Worm (Caenorhabditis elegans) whole organism, L4 larva: ENCODE results near the gene syx-6.

Experiments
- F10B5.3 ChIP-seq: sonication (generic microtip); optimal IDR thresholded peaks from 2 replicates; lab custom pipeline; 2016; ENCODE audit warnings: mild to moderate bottlenecking, missing genetic modification characterization, missing compliant biosample characterization
- F37D6.2 ChIP-seq: sonication (generic microtip); optimal IDR thresholded peaks from 2 replicates; lab custom pipeline; 2016; ENCODE audit warnings: mild to moderate bottlenecking, missing genetic modification characterization, missing compliant biosample characterization
- R02D3.7 ChIP-seq: fragments of 150-350 bp; sonication (generic microtip); optimal IDR thresholded peaks from 3 replicates; lab custom pipeline; 2014; ENCODE audit warnings: missing biosample characterization, missing genetic modification characterization
- T26A8.4 ChIP-seq: fragments of 200-800 bp; sonication (Bioruptor generic); IDR thresholded peaks from 2 replicates; pipeline ENCODE4 v1.3.6; 2022; ENCODE audit warnings: missing genetic modification characterization, missing compliant biosample characterization
- Y105C5A.15 ChIP-seq: fragments of 200-800 bp; sonication (Bioruptor generic); IDR thresholded peaks from 2 replicates; pipeline ENCODE4 v1.3.6; 2022; ENCODE audit warnings: missing genetic modification characterization, missing compliant biosample characterization
- Y5F2A.4 ChIP-seq: fragments of 200-800 bp; sonication (Bioruptor generic); optimal IDR thresholded peaks from 2 replicates; lab custom pipeline; 2018; ENCODE audit warnings: mild to moderate bottlenecking, missing genetic modification characterization, missing compliant biosample characterization
- ZK546.5 ChIP-seq, 2 experiments: sonication (generic microtip); optimal IDR thresholded peaks; 2 replicates each; lab custom pipeline; 2017; ENCODE audit warnings: missing biosample characterization in 2 of 2, missing genetic modification characterization in 2 of 2
- ama-1 ChIP-seq: fragments of 150-350 bp; optimal IDR thresholded peaks from 2 replicates; lab custom pipeline; 2014; ENCODE audit warnings: inconsistent platforms, mixed read lengths
- ceh-28 ChIP-seq: fragments of 150-350 bp; optimal IDR thresholded peaks from 2 replicates; lab custom pipeline; 2014; ENCODE audit warnings: missing biosample characterization, missing genetic modification reagents, missing genetic modification characterization
- ceh-32 ChIP-seq: sonication (generic microtip); optimal IDR thresholded peaks from 2 replicates; lab custom pipeline; 2016; ENCODE audit warnings: mild to moderate bottlenecking, missing genetic modification characterization, missing compliant biosample characterization; ENCODE audit not compliant: poor library complexity
- ceh-62 ChIP-seq: sonication (generic microtip); optimal IDR thresholded peaks from 2 replicates; lab custom pipeline; 2017; ENCODE audit warnings: missing biosample characterization, missing genetic modification characterization
- daf-16 ChIP-seq, 3 experiments: sonication (generic microtip); optimal IDR thresholded peaks; 2 replicates each; lab custom pipeline; 2016 to 2017; ENCODE audit warnings: missing genetic modification characterization in 3 of 3, missing genetic modification reagents in 3 of 3, mild to moderate bottlenecking in 2 of 3, missing compliant biosample characterization in 2 of 3, missing biosample characterization in 1 of 3, moderate library complexity in 1 of 3
- daf-19 ChIP-seq: fragments of 200-800 bp; sonication (Bioruptor generic); conservative IDR thresholded peaks from 2 replicates; pipeline ENCODE4 v1.3.6; 2022; ENCODE audit warnings: missing genetic modification characterization, missing compliant biosample characterization
- daf-8 ChIP-seq: fragments of 200-800 bp; sonication (Bioruptor generic); IDR thresholded peaks from 2 replicates; pipeline ENCODE4 v1.3.6; 2022; ENCODE audit warnings: missing genetic modification characterization, missing compliant biosample characterization
- dve-1 ChIP-seq: sonication (generic microtip); optimal IDR thresholded peaks from 2 replicates; lab custom pipeline; 2017; ENCODE audit warnings: antibody characterized with exemption, mild to moderate bottlenecking, missing genetic modification characterization, missing compliant biosample characterization; ENCODE audit not compliant: insufficient read depth
- egl-43 ChIP-seq: fragments of 200-800 bp; sonication (Bioruptor generic); IDR thresholded peaks from 2 replicates; pipeline ENCODE4 v1.3.6; 2022; ENCODE audit warnings: missing genetic modification reagents, missing genetic modification characterization, missing compliant biosample characterization
- gei-8 ChIP-seq: fragments of 200-800 bp; sonication (Bioruptor generic); optimal IDR thresholded peaks from 2 replicates; lab custom pipeline; 2018; ENCODE audit warnings: mild to moderate bottlenecking, missing genetic modification characterization, missing compliant biosample characterization
- jun-1 ChIP-seq: fragments of 150-350 bp; optimal IDR thresholded peaks from 2 replicates; lab custom pipeline; 2014; ENCODE audit warnings: missing biosample characterization, missing genetic modification reagents, missing genetic modification characterization
- lim-7 ChIP-seq: fragments of 200-800 bp; sonication (Bioruptor generic); IDR thresholded peaks from 2 replicates; pipeline ENCODE4 v1.3.6; 2022; ENCODE audit warnings: missing genetic modification characterization, missing compliant biosample characterization
- lin-1 ChIP-seq: fragments of 200-800 bp; sonication (Bioruptor generic); IDR thresholded peaks from 2 replicates; pipeline ENCODE4 v1.3.6; 2022; ENCODE audit warnings: missing genetic modification reagents, missing genetic modification characterization, missing compliant biosample characterization
- lin-13 ChIP-seq: fragments of 150-350 bp; optimal IDR thresholded peaks from 2 replicates; lab custom pipeline; 2014; ENCODE audit warnings: missing biosample characterization, missing genetic modification reagents, missing genetic modification characterization
- lin-15B ChIP-seq: fragments of 150-350 bp; sonication (generic microtip); optimal IDR thresholded peaks from 3 replicates; lab custom pipeline; 2014; ENCODE audit warnings: missing biosample characterization, missing genetic modification characterization
- lin-29 ChIP-seq: fragments of 200-800 bp; sonication (Bioruptor generic); IDR thresholded peaks from 2 replicates; pipeline ENCODE4 v1.3.6; 2022; ENCODE audit warnings: missing genetic modification reagents, missing genetic modification characterization, missing compliant biosample characterization
- lin-38 ChIP-seq: fragments of 200-800 bp; sonication (Bioruptor generic); IDR thresholded peaks from 2 replicates; pipeline ENCODE4 v1.3.6; 2022; ENCODE audit warnings: missing genetic modification reagents, missing genetic modification characterization, missing compliant biosample characterization
- lir-3 ChIP-seq: sonication (generic microtip); optimal IDR thresholded peaks from 2 replicates; lab custom pipeline; 2016; ENCODE audit warnings: mild to moderate bottlenecking, missing genetic modification characterization, missing compliant biosample characterization
- madf-5 ChIP-seq, 2 experiments: fragments of 200-800 bp; sonication (Bioruptor generic); IDR thresholded peaks; 2 replicates each; pipeline ENCODE4 v1.3.6; 2022; ENCODE audit warnings: missing compliant biosample characterization in 2 of 2, missing genetic modification characterization in 2 of 2
- mes-2 ChIP-seq: sonication (generic microtip); optimal IDR thresholded peaks from 2 replicates; lab custom pipeline; 2016; ENCODE audit warnings: missing genotype, mild to moderate bottlenecking, missing genetic modification characterization, missing compliant biosample characterization; ENCODE audit not compliant: poor library complexity, severe bottlenecking
- mxl-2 ChIP-seq: fragments of 200-800 bp; sonication (Bioruptor generic); conservative IDR thresholded peaks from 2 replicates; pipeline ENCODE4 v1.3.6; 2022; ENCODE audit warnings: missing genetic modification reagents, missing genetic modification characterization, missing compliant biosample characterization
- mxl-3 ChIP-seq: fragments of 200-800 bp; sonication (Bioruptor generic); optimal IDR thresholded peaks from 2 replicates; lab custom pipeline; 2018; ENCODE audit warnings: mild to moderate bottlenecking, missing genetic modification characterization, missing compliant biosample characterization
- nhr-11 ChIP-seq: fragments of 150-350 bp; optimal IDR thresholded peaks from 2 replicates; lab custom pipeline; 2014; ENCODE audit warnings: missing biosample characterization, missing genetic modification characterization
- nhr-25 ChIP-seq: sonication (generic microtip); optimal IDR thresholded peaks from 2 replicates; lab custom pipeline; 2017; ENCODE audit warnings: missing genetic modification characterization, mild to moderate bottlenecking, missing compliant biosample characterization, antibody characterized with exemption, moderate library complexity, borderline replicate concordance; ENCODE audit not compliant: insufficient read depth
- nhr-28 ChIP-seq: fragments of 150-350 bp; optimal IDR thresholded peaks from 2 replicates; lab custom pipeline; 2014; ENCODE audit warnings: missing biosample characterization, missing genetic modification characterization
- nhr-42 ChIP-seq: fragments of 200-800 bp; sonication (Bioruptor generic); IDR thresholded peaks from 2 replicates; pipeline ENCODE4 v1.3.6; 2022; ENCODE audit warnings: missing genetic modification characterization, missing compliant biosample characterization
- nhr-48 ChIP-seq: sonication (generic microtip); optimal IDR thresholded peaks from 2 replicates; lab custom pipeline; 2016; ENCODE audit warnings: mild to moderate bottlenecking, missing genetic modification characterization, missing compliant biosample characterization
- nhr-6 ChIP-seq: fragments of 150-350 bp; optimal IDR thresholded peaks from 2 replicates; lab custom pipeline; 2014; ENCODE audit warnings: missing biosample characterization, missing genetic modification characterization
- php-3 ChIP-seq: fragments of 200-800 bp; sonication (Bioruptor generic); IDR thresholded peaks from 2 replicates; pipeline ENCODE4 v1.3.6; 2022; ENCODE audit warnings: missing genetic modification reagents, missing genetic modification characterization, missing compliant biosample characterization
- pqm-1 ChIP-seq: sonication (generic microtip); optimal IDR thresholded peaks from 2 replicates; lab custom pipeline; 2017; ENCODE audit warnings: missing biosample characterization, missing genetic modification characterization
- rbr-2 ChIP-seq: sonication (generic microtip); optimal IDR thresholded peaks from 2 replicates; lab custom pipeline; 2016; ENCODE audit warnings: missing genotype, missing genetic modification characterization, missing compliant biosample characterization
- sdz-12 ChIP-seq: fragments of 200-800 bp; sonication (Bioruptor generic); optimal IDR thresholded peaks from 2 replicates; lab custom pipeline; 2018; ENCODE audit warnings: mild to moderate bottlenecking, missing genetic modification characterization, missing compliant biosample characterization
- set-16 ChIP-seq: fragments of 200-800 bp; sonication (Bioruptor generic); IDR thresholded peaks from 2 replicates; pipeline ENCODE4 v1.3.6; 2022; ENCODE audit warnings: missing genetic modification reagents, missing genetic modification characterization, missing compliant biosample characterization
- skn-1 ChIP-seq: fragments of 150-350 bp; optimal IDR thresholded peaks from 2 replicates; lab custom pipeline; 2014; ENCODE audit warnings: missing biosample characterization, missing genetic modification characterization
- spr-3 ChIP-seq: fragments of 200-800 bp; sonication (Bioruptor generic); optimal IDR thresholded peaks from 2 replicates; lab custom pipeline; 2018; ENCODE audit warnings: mild to moderate bottlenecking, missing genetic modification characterization, missing compliant biosample characterization
- unc-39 ChIP-seq: sonication (generic microtip); optimal IDR thresholded peaks from 2 replicates; lab custom pipeline; 2017; ENCODE audit warnings: missing biosample characterization, missing genetic modification characterization
- unc-62 ChIP-seq, 3 experiments: fragments of 150-350 bp in 1 of 3; sonication (generic microtip); optimal IDR thresholded peaks in 2 of 3; peaks in 1 of 3; 1 replicate in 1 of 3; 2 replicates in 2 of 3; lab custom pipeline; 2014 to 2017; ENCODE audit warnings: missing biosample characterization in 3 of 3, missing genetic modification characterization in 3 of 3, missing genetic modification reagents in 3 of 3, missing genotype in 1 of 3
- zag-1 ChIP-seq: fragments of 150-350 bp; optimal IDR thresholded peaks from 2 replicates; lab custom pipeline; 2014; ENCODE audit warnings: missing biosample characterization, missing genetic modification characterization
- zfp-2 ChIP-seq: sonication (generic microtip); optimal IDR thresholded peaks from 2 replicates; lab custom pipeline; 2016; ENCODE audit warnings: mild to moderate bottlenecking, missing genetic modification characterization, missing compliant biosample characterization
- zip-11 ChIP-seq: fragments of 200-800 bp; sonication (Bioruptor generic); IDR thresholded peaks from 2 replicates; pipeline ENCODE4 v1.3.6; 2022; ENCODE audit warnings: missing genetic modification characterization, missing compliant biosample characterization
- zip-2 ChIP-seq: fragments of 150-350 bp; optimal IDR thresholded peaks from 2 replicates; lab custom pipeline; 2014; ENCODE audit warnings: missing biosample characterization, missing genetic modification characterization

The syx-6 gene

DNA sequence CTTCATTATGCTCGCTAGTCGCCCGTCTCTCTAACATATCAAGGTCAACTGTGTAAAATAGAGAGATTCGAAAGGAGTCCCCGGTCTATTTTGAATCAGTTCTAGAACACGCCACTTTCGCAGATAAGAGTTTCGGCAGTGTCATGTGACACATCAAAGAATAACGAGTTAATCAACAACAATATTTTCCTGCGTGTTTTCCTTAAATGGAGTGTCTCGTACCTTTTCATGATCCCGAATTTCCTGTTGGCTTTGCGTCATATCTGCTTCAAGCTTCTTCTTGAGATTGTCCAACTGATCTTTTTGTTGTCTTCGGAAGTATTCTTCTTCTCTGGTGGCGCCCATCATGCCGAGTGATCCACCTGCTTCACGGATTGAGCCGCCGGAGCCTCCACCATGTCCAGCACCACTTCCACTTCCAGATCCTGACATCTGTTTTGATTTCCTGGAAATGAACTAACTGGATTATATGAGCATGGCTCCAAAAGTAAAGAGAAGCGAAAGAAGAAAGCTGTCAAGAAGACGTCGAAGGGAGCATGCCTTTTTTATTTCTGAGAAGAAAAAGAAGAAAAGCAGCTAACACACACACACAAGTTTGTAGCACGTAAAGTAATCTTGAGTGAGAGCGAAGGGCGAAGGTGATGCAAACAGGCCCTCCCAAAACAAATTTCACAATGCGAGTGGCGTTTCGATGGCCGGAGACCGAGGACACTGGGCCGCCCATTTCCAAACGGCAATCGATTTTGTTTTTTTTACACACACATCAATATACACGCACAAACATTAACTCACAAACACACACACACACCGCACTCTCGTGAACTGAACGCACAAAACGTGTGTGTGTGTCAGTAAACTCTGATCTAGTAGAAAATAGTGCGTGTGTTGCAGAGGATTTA lies 48.9 kb upstream of the syx-6 start (continued):
- TF ChIP-seq unc-62 (GFP tag; optimal IDR thresholded peaks at IDR 0.05 in 1 of 2; lab: Kevin White, UChicago) (peak in 1 of 2 experiments; percentile 93), unc-62 (tag; optimal IDR thresholded peaks at IDR 0.05; lab: Kevin White, UChicago) (no peak), set-16 (peak; percentile 39; the same call in 1 of the 2 replicates), rbr-2 (tag; lab: Kevin White, UChicago) (no peak), daf-16 (GFP tag; optimal IDR thresholded peaks at IDR 0.05; lab: Kevin White, UChicago) (peak in 1 of 2 experiments; percentile 49), daf-16 (tag; optimal IDR thresholded peaks at IDR 0.05; lab: Kevin White, UChicago) (peak; percentile 88), ceh-28 (tag; lab: Kevin White, UChicago) (peak; percentile 7), madf-5 (GFP tag; IDR thresholded peaks at IDR 0.05; lab: Robert Waterston, UW) (no peak), mxl-2 (GFP tag; lab: Robert Waterston, UW) (no peak), F37D6.2 (no peak), gei-8 (GFP tag; lab: Kevin White, UChicago) (no peak), zag-1 (tag; lab: Kevin White, UChicago) (no peak), lin-1 (GFP tag; lab: Robert Waterston, UW) (0 out of 2 replicates have a peak, but pooled peaks have one; percentile 56), unc-39 (tag; lab: Kevin White, UChicago) (no peak), lin-13 (no peak), lin-38 (GFP tag; lab: Robert Waterston, UW) (no peak), T26A8.4 (GFP tag; lab: Robert Waterston, UW) (no peak; the same call in 1 of the 2 replicates), daf-19 (GFP tag; lab: Robert Waterston, UW) (no peak), jun-1 (tag; lab: Kevin White, UChicago) (no peak), zip-2 (tag; lab: Kevin White, UChicago) (no peak), spr-3 (no peak), php-3 (GFP tag; lab: Robert Waterston, UW) (peak; percentile 51; the same call in 1 of the 2 replicates), F10B5.3 (tag; lab: Kevin White, UChicago) (no peak), mxl-3 (GFP tag; lab: Kevin White, UChicago) (no peak), lin-29 (no peak), zfp-2 (tag; lab: Kevin White, UChicago) (no peak), lin-15B (no peak), zip-11 (no peak), egl-43 (GFP tag; lab: Robert Waterston, UW) (no peak), R02D3.7 (tag; lab: Kevin White, UChicago) (no peak), lir-3 (no peak), ZK546.5 (tag; optimal IDR thresholded peaks at IDR 0.05; lab: Kevin White, UChicago) (no peak), nhr-42 (GFP tag; lab: Robert Waterston, UW) (no peak), mes-2 (peak; percentile 24), dve-1 (tag; lab: Kevin White, UChicago) (peak; percentile 85), lim-7 (no peak), ceh-62 (tag; lab: Kevin White, UChicago) (no peak), nhr-28 (tag; lab: Kevin White, UChicago) (peak; percentile 84), sdz-12 (GFP tag; lab: Kevin White, UChicago) (no peak), daf-8 (GFP tag; lab: Robert Waterston, UW) (no peak), pqm-1 (tag; lab: Kevin White, UChicago) (no peak), nhr-11 (peak; percentile 48), skn-1 (no peak), nhr-48 (tag; lab: Kevin White, UChicago) (peak; percentile 13), ama-1 (peak; percentile 85), Y5F2A.4 (GFP tag; lab: Kevin White, UChicago) (no peak), nhr-25 (peak; percentile 54), ceh-32 (no peak), Y105C5A.15 (GFP tag; lab: Robert Waterston, UW) (no peak), nhr-6 (tag; lab: Kevin White, UChicago) (no peak)
